Worm (Caenorhabditis elegans): ENCODE results near the gene C25E10.16.

Gene C25E10.16

ce11 chrV:9059468-9059867 lies at the start of gene C25E10.16, which contains the start of gene C25E10.13:
Gene C25E10.16 (minus strand): TSS chrV:9059568.
Gene C25E10.13 (plus strand): TSS chrV:9059723.
- TF ChIP-seq ama-1 (optimal IDR thresholded peaks at IDR 0.05) (no peak), tra-4 (tag; optimal IDR thresholded peaks at IDR 0.05) (no peak), hnd-1 (tag; optimal IDR thresholded peaks at IDR 0.05) (no peak), sea-1 (GFP tag; conservative IDR thresholded peaks at IDR 0.05) (no peak), hmg-4 (GFP tag; optimal IDR thresholded peaks at IDR 0.05) (no peak), scrt-1 (GFP tag; IDR thresholded peaks at IDR 0.05) (no peak), tbx-37 (GFP tag; conservative IDR thresholded peaks at IDR 0.05) (no peak), aly-1 (tag; optimal IDR thresholded peaks at IDR 0.05) (no peak), ceh-13 (GFP tag; optimal IDR thresholded peaks at IDR 0.05) (no peak), F13C5.2 (tag; optimal IDR thresholded peaks at IDR 0.05) (no peak), pes-1 (GFP tag; IDR thresholded peaks at IDR 0.05) (no peak), hmbx-1 (tag; optimal IDR thresholded peaks at IDR 0.05) (no peak), tbx-11 (GFP tag; IDR thresholded peaks at IDR 0.05) (no peak), flt-1 (GFP tag; IDR thresholded peaks at IDR 0.05) (no peak), B0310.2 (tag; optimal IDR thresholded peaks at IDR 0.05) (no peak)

ce11 chrV:9108219-9108618 lies 48.9 kb upstream of the C25E10.16 start, which contains the start of gene F21C10.18:
Gene F21C10.18 (plus strand): TSS chrV:9108519.
- TF ChIP-seq hnd-1 (tag; optimal IDR thresholded peaks at IDR 0.05) (no peak), B0310.2 (tag; optimal IDR thresholded peaks at IDR 0.05) (no peak), ceh-13 (GFP tag; optimal IDR thresholded peaks at IDR 0.05) (no peak), aly-1 (tag; optimal IDR thresholded peaks at IDR 0.05) (no peak), tbx-11 (GFP tag; IDR thresholded peaks at IDR 0.05) (no peak), ceh-36 (tag; optimal IDR thresholded peaks at IDR 0.05) (no peak), tra-4 (tag; optimal IDR thresholded peaks at IDR 0.05) (no peak), pes-1 (GFP tag; IDR thresholded peaks at IDR 0.05) (no peak), sea-1 (GFP tag; conservative IDR thresholded peaks at IDR 0.05) (no peak), scrt-1 (GFP tag; IDR thresholded peaks at IDR 0.05) (no peak), ets-7 (tag; optimal IDR thresholded peaks at IDR 0.05) (no peak), hmbx-1 (tag; optimal IDR thresholded peaks at IDR 0.05) (no peak), ama-1 (optimal IDR thresholded peaks at IDR 0.05) (no peak), F13C5.2 (tag; optimal IDR thresholded peaks at IDR 0.05) (no peak), hmg-4 (GFP tag; optimal IDR thresholded peaks at IDR 0.05) (no peak), tbx-37 (GFP tag; conservative IDR thresholded peaks at IDR 0.05) (no peak)

ce11 chrV:9101062-9101461 lies 41.7 kb upstream of the C25E10.16 start, which contains the start of gene frpr-6:
Gene frpr-6 (minus strand): TSS chrV:9101162.
- TF ChIP-seq sea-1 (GFP tag; conservative IDR thresholded peaks at IDR 0.05) (no peak), ama-1 (optimal IDR thresholded peaks at IDR 0.05) (no peak), F13C5.2 (tag; optimal IDR thresholded peaks at IDR 0.05) (no peak), scrt-1 (GFP tag; IDR thresholded peaks at IDR 0.05) (no peak), B0310.2 (tag; optimal IDR thresholded peaks at IDR 0.05) (no peak), flt-1 (GFP tag; IDR thresholded peaks at IDR 0.05) (no peak), ets-7 (tag; optimal IDR thresholded peaks at IDR 0.05) (no peak), hnd-1 (tag; optimal IDR thresholded peaks at IDR 0.05) (no peak)

- no peak for TF ChIP-seq pes-1 (GFP tag; IDR thresholded peaks at IDR 0.05)
- TF ChIP-seq tbx-11 (GFP tag; IDR thresholded peaks at IDR 0.05): no peak
- no peak for TF ChIP-seq tra-4 (tag; optimal IDR thresholded peaks at IDR 0.05)
- no peak for TF ChIP-seq scrt-1 (GFP tag; IDR thresholded peaks at IDR 0.05)
- TF ChIP-seq F13C5.2 (tag; optimal IDR thresholded peaks at IDR 0.05): no peak
- TF ChIP-seq hmg-4 (GFP tag; optimal IDR thresholded peaks at IDR 0.05): no peak
- no peak for TF ChIP-seq ceh-36 (tag; optimal IDR thresholded peaks at IDR 0.05)
- no peak for TF ChIP-seq ets-7 (tag; optimal IDR thresholded peaks at IDR 0.05)
- no peak for TF ChIP-seq ama-1 (optimal IDR thresholded peaks at IDR 0.05)
- no peak for TF ChIP-seq sea-1 (GFP tag; conservative IDR thresholded peaks at IDR 0.05)
- no peak for TF ChIP-seq hmbx-1 (tag; optimal IDR thresholded peaks at IDR 0.05)
- no peak for TF ChIP-seq aly-1 (tag; optimal IDR thresholded peaks at IDR 0.05)
- no peak for TF ChIP-seq ceh-13 (GFP tag; optimal IDR thresholded peaks at IDR 0.05)
- TF ChIP-seq tbx-37 (GFP tag; conservative IDR thresholded peaks at IDR 0.05): no peak
- no peak for TF ChIP-seq hnd-1 (tag; optimal IDR thresholded peaks at IDR 0.05)
- no peak for TF ChIP-seq B0310.2 (tag; optimal IDR thresholded peaks at IDR 0.05)
Measured at ce11 chrV:9098280-9098973, 39.1 kb upstream of the C25E10.16 start, which contains the start of gene F21C10.9. Gene F21C10.9 (minus strand): TSS chrV:9098696.

ce11 chrV:9097213-9097612 lies 37.8 kb upstream of the C25E10.16 start:
- TF ChIP-seq tra-4 (tag; optimal IDR thresholded peaks at IDR 0.05) (no peak), hmg-4 (GFP tag; optimal IDR thresholded peaks at IDR 0.05) (no peak), hnd-1 (tag; optimal IDR thresholded peaks at IDR 0.05) (no peak), scrt-1 (GFP tag; IDR thresholded peaks at IDR 0.05) (no peak), ets-7 (tag; optimal IDR thresholded peaks at IDR 0.05) (no peak), aly-1 (tag; optimal IDR thresholded peaks at IDR 0.05) (no peak), sea-1 (GFP tag; conservative IDR thresholded peaks at IDR 0.05) (no peak), ceh-13 (GFP tag; optimal IDR thresholded peaks at IDR 0.05) (no peak), pes-1 (GFP tag; IDR thresholded peaks at IDR 0.05) (no peak), ceh-36 (tag; optimal IDR thresholded peaks at IDR 0.05) (no peak), tbx-11 (GFP tag; IDR thresholded peaks at IDR 0.05) (no peak), flt-1 (GFP tag; IDR thresholded peaks at IDR 0.05) (no peak), F13C5.2 (tag; optimal IDR thresholded peaks at IDR 0.05) (no peak), hmbx-1 (tag; optimal IDR thresholded peaks at IDR 0.05) (no peak), B0310.2 (tag; optimal IDR thresholded peaks at IDR 0.05) (no peak), ama-1 (optimal IDR thresholded peaks at IDR 0.05) (no peak), tbx-37 (GFP tag; conservative IDR thresholded peaks at IDR 0.05) (no peak)

- no peak for TF ChIP-seq F13C5.2 (tag; optimal IDR thresholded peaks at IDR 0.05)
- TF ChIP-seq pes-1 (GFP tag; IDR thresholded peaks at IDR 0.05): no peak
- TF ChIP-seq sea-1 (GFP tag; conservative IDR thresholded peaks at IDR 0.05): no peak
- TF ChIP-seq tra-4 (tag; optimal IDR thresholded peaks at IDR 0.05): no peak
- no peak for TF ChIP-seq hnd-1 (tag; optimal IDR thresholded peaks at IDR 0.05)
- no peak for TF ChIP-seq ceh-36 (tag; optimal IDR thresholded peaks at IDR 0.05)
- no peak for TF ChIP-seq scrt-1 (GFP tag; IDR thresholded peaks at IDR 0.05)
- TF ChIP-seq hmbx-1 (tag; optimal IDR thresholded peaks at IDR 0.05): no peak
- no peak for TF ChIP-seq B0310.2 (tag; optimal IDR thresholded peaks at IDR 0.05)
- TF ChIP-seq ceh-13 (GFP tag; optimal IDR thresholded peaks at IDR 0.05): no peak
- TF ChIP-seq aly-1 (tag; optimal IDR thresholded peaks at IDR 0.05): no peak
- TF ChIP-seq ets-7 (tag; optimal IDR thresholded peaks at IDR 0.05): no peak
- no peak for TF ChIP-seq ama-1 (optimal IDR thresholded peaks at IDR 0.05)
- TF ChIP-seq flt-1 (GFP tag; IDR thresholded peaks at IDR 0.05): no peak
- TF ChIP-seq tbx-11 (GFP tag; IDR thresholded peaks at IDR 0.05): no peak
- no peak for TF ChIP-seq hmg-4 (GFP tag; optimal IDR thresholded peaks at IDR 0.05)
- no peak for TF ChIP-seq tbx-37 (GFP tag; conservative IDR thresholded peaks at IDR 0.05)
Measured at ce11 chrV:9096674-9097073, 37.3 kb upstream of the C25E10.16 start.
